Worm (Caenorhabditis elegans) whole organism, L4/young adult: Measurements from ENCODE around the gene F23D12.11.

ENCODE experiments used
- W03F9.2 ChIP-seq: fragments of 150-350 bp; optimal IDR thresholded peaks from 2 replicates; lab custom pipeline; 2014; ENCODE audit warnings: missing biosample characterization, missing genetic modification characterization
- him-1 ChIP-seq: sonication (generic microtip); optimal IDR thresholded peaks from 2 replicates; lab custom pipeline; 2016; ENCODE audit warnings: missing genotype, missing genetic modification reagents, missing genetic modification characterization, missing compliant biosample characterization

- TF ChIP-seq him-1 (no peak), W03F9.2 (no peak)
These were observed 41.6 kb downstream of the F23D12.11 start, which contains the start of gene Y60A9.3 for ce11 chrX:14382951-14383350.
